Worm (Caenorhabditis elegans) whole organism, L4 larva: ENCODE measurements around the gene Y56A3A.30.

ENCODE experiments used
- F10B5.3 ChIP-seq: sonication (generic microtip); optimal IDR thresholded peaks from 2 replicates; lab custom pipeline; 2016; ENCODE audit warnings: mild to moderate bottlenecking, missing genetic modification characterization, missing compliant biosample characterization
- Y5F2A.4 ChIP-seq: fragments of 200-800 bp; sonication (Bioruptor generic); optimal IDR thresholded peaks from 2 replicates; lab custom pipeline; 2018; ENCODE audit warnings: mild to moderate bottlenecking, missing genetic modification characterization, missing compliant biosample characterization
- ces-1 ChIP-seq: fragments of 150-350 bp; sonication (generic microtip); optimal IDR thresholded peaks from 4 replicates; lab custom pipeline; 2014; ENCODE audit warnings: missing biosample characterization, missing genetic modification reagents, missing genetic modification characterization
- egl-27 ChIP-seq: sonication (generic microtip); optimal IDR thresholded peaks from 3 replicates; lab custom pipeline; 2017; ENCODE audit warnings: missing biosample characterization, missing genetic modification reagents, missing genetic modification characterization
- lim-7 ChIP-seq: fragments of 200-800 bp; sonication (Bioruptor generic); IDR thresholded peaks from 2 replicates; pipeline ENCODE4 v1.3.6; 2022; ENCODE audit warnings: missing genetic modification characterization, missing compliant biosample characterization
- nhr-41 ChIP-seq: fragments of 200-800 bp; sonication (Bioruptor generic); IDR thresholded peaks from 2 replicates; pipeline ENCODE4 v1.3.6; 2022; ENCODE audit warnings: missing genetic modification reagents, missing genetic modification characterization, missing compliant biosample characterization
- pha-4 ChIP-seq, 2 experiments: fragments of 150-350 bp in 1 of 2; fragments of 200-800 bp in 1 of 2; sonication (Bioruptor generic) in 1 of 2; IDR thresholded peaks in 1 of 2; optimal IDR thresholded peaks in 1 of 2; 2 replicates each; pipeline versions ENCODE4 v1.3.6 to Lab custom; 2014 to 2022; ENCODE audit warnings: missing genetic modification characterization in 2 of 2, missing genetic modification reagents in 2 of 2, missing biosample characterization in 1 of 2, missing compliant biosample characterization in 1 of 2
- vab-7 ChIP-seq: fragments of 200-800 bp; sonication (Bioruptor generic); IDR thresholded peaks from 2 replicates; pipeline ENCODE4 v1.3.6; 2022; ENCODE audit warnings: missing genetic modification reagents, missing genetic modification characterization, missing compliant biosample characterization
- ztf-7 ChIP-seq: fragments of 150-350 bp; optimal IDR thresholded peaks from 2 replicates; lab custom pipeline; 2014; ENCODE audit warnings: missing biosample characterization, missing genetic modification characterization

DNA sequence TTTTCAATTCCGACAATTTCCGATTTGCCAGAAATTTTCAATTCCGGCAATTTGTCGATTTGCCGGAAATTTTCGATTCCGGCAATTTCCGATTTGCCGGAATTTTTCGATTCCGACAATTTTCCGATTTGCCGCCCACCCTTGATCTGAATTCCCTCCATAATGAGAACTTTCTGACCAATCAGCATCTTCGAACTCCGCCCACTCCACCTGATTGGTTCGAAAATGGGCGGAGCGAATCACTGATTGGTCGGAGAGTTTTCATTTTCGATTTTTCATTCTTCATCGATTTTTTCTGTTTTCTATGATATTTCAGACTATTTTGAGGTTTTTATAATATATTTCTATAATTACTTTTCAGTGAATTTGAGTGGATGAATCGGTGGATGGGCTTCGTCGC, 24.7 kb downstream of the Y56A3A.30 start:
- TF ChIP-seq Y5F2A.4 (no peak), pha-4 (GFP tag; IDR thresholded peaks at IDR 0.05; lab: Robert Waterston, UW) (no peak), pha-4 (tag; optimal IDR thresholded peaks at IDR 0.05; lab: Kevin White, UChicago) (no peak), ztf-7 (tag; lab: Kevin White, UChicago) (no peak), F10B5.3 (tag; lab: Kevin White, UChicago) (no peak), ces-1 (GFP tag; lab: Kevin White, UChicago) (no peak), nhr-41 (no peak), egl-27 (tag; lab: Kevin White, UChicago) (no peak), vab-7 (GFP tag; lab: Robert Waterston, UW) (no peak), lim-7 (no peak)
